Fruit fly (Drosophila melanogaster) whole organism, pupa: Measurements from ENCODE around the gene Nos.

Experiments
- CG10348 ChIP-seq: fragments of 200-800 bp; sonication (Bioruptor generic); IDR thresholded peaks from 2 replicates; pipeline ENCODE4 v1.3.6; 2022; ENCODE audit warnings: missing biosample characterization, missing genetic modification characterization
- CG12605 ChIP-seq: fragments of 200-800 bp; sonication (Bioruptor generic); IDR thresholded peaks from 2 replicates; pipeline ENCODE4 v1.3.6; 2022; ENCODE audit warnings: missing biosample characterization, missing genetic modification characterization
- CG15710 ChIP-seq: fragments of 200-800 bp; sonication (Bioruptor generic); optimal IDR thresholded peaks from 2 replicates; lab custom pipeline; 2018; ENCODE audit warnings: missing biosample characterization, mild to moderate bottlenecking, missing genetic modification characterization, moderate library complexity
- CG32121 ChIP-seq: fragments of 200-800 bp; sonication (Bioruptor generic); IDR thresholded peaks from 2 replicates; pipeline ENCODE4 v1.3.6; 2022; ENCODE audit warnings: missing biosample characterization, missing genetic modification characterization
- CG34367 ChIP-seq: fragments of 200-800 bp; sonication (Bioruptor generic); optimal IDR thresholded peaks from 2 replicates; lab custom pipeline; 2018; ENCODE audit warnings: missing biosample characterization, mild to moderate bottlenecking, missing genetic modification characterization
- CG8301 ChIP-seq: fragments of 200-800 bp; sonication (Bioruptor generic); optimal IDR thresholded peaks from 2 replicates; lab custom pipeline; 2018; ENCODE audit warnings: missing biosample characterization, mild to moderate bottlenecking, missing genetic modification characterization
- CG9948 ChIP-seq: fragments of 200-800 bp; sonication (Bioruptor generic); optimal IDR thresholded peaks from 2 replicates; lab custom pipeline; 2018; ENCODE audit warnings: missing biosample characterization, mild to moderate bottlenecking, missing genetic modification characterization, moderate library complexity
- D1 ChIP-seq: fragments of 200-800 bp; sonication (Bioruptor generic); optimal IDR thresholded peaks from 2 replicates; lab custom pipeline; 2018; ENCODE audit warnings: missing biosample characterization, mild to moderate bottlenecking, missing genetic modification characterization, moderate library complexity
- Ets98B ChIP-seq: fragments of 200-800 bp; sonication (Bioruptor generic); IDR thresholded peaks from 2 replicates; pipeline ENCODE4 v1.3.6; 2022; ENCODE audit warnings: missing biosample characterization, missing genetic modification characterization
- Pif1A ChIP-seq: fragments of 200-800 bp; sonication (Bioruptor generic); optimal IDR thresholded peaks from 3 replicates; lab custom pipeline; 2016; ENCODE audit warnings: missing biosample characterization, missing genetic modification characterization
- Snoo ChIP-seq: fragments of 200-800 bp; sonication (Bioruptor generic); optimal IDR thresholded peaks from 3 replicates; lab custom pipeline; 2017; ENCODE audit warnings: missing biosample characterization, mild to moderate bottlenecking, missing genetic modification characterization, inconsistent platforms
- gl ChIP-seq: fragments of 200-800 bp; sonication (Bioruptor generic); optimal IDR thresholded peaks from 2 replicates; lab custom pipeline; 2018; ENCODE audit warnings: missing biosample characterization, mild to moderate bottlenecking, missing genetic modification characterization

dm6 chr2L:10841619-10842018 is 4.3 kb upstream of the Nos start:
- TF ChIP-seq Pif1A (GFP tag; lab: Kevin White, UChicago) (no peak), CG8301 (tag; lab: Kevin White, UChicago) (no peak), CG32121 (GFP tag; lab: Robert Waterston, UW) (no peak), CG34367 (tag; lab: Kevin White, UChicago) (no peak), CG15710 (tag; lab: Kevin White, UChicago) (no peak), Snoo (tag; lab: Kevin White, UChicago) (no peak), D1 (tag; lab: Kevin White, UChicago) (no peak), Ets98B (GFP tag; lab: Robert Waterston, UW) (no peak), CG10348 (GFP tag; lab: Robert Waterston, UW) (no peak), CG12605 (GFP tag; lab: Robert Waterston, UW) (no peak), CG9948 (tag; lab: Kevin White, UChicago) (no peak), gl (tag; lab: Kevin White, UChicago) (no peak)
